Fruit fly (Drosophila melanogaster): Measurements from ENCODE around the gene ed.
A peak's percentile ranks its signal among the peaks of the same experiment; 100 is the strongest.

ed gene

DNA sequence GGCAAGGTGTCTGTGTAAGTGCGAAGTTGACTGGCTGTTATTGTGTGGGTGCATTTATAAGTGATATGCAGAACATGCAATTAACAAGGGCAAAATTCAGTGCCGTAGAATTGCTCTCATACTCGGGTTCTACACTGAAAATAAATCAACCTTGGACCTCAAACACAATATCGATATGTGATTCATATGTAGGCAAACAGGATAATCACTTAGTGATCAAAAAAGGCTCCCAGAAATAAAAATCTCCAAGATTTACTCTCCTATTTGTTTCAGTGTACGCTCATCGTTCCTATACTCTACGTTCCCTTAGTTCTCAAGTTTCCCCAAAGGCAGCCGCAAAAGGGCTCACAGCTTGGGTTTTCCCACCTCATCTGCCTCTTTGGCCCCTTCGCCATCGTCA, 40.4 kb downstream of the ed start (continued):
- TF ChIP-seq Hr38 (GFP tag; optimal IDR thresholded peaks at IDR 0.05) (no peak), CG6808 (GFP tag; optimal IDR thresholded peaks at IDR 0.05) (peak; percentile 63), vri (GFP tag; optimal IDR thresholded peaks at IDR 0.05) (no peak), spab (GFP tag; optimal IDR thresholded peaks at IDR 0.05) (peak; percentile 51), Gug (GFP tag; IDR thresholded peaks at IDR 0.05) (peak; percentile 51), Lpt (GFP tag; optimal IDR thresholded peaks at IDR 0.05) (peak; percentile 17), fd59A (GFP tag; optimal IDR thresholded peaks at IDR 0.05) (peak; percentile 59), CG11762 (GFP tag; optimal IDR thresholded peaks at IDR 0.05; ENCODE audit: insufficient read depth) (peak; percentile 42), dsx (GFP tag; optimal IDR thresholded peaks at IDR 0.05; ENCODE audit: poor library complexity, severe bottlenecking) (peak; percentile 33), Eip93F (GFP tag; optimal IDR thresholded peaks at IDR 0.05) (no peak), Sox14 (GFP tag; optimal IDR thresholded peaks at IDR 0.05) (peak; percentile 43), Sox102F (GFP tag; optimal IDR thresholded peaks at IDR 0.05) (peak; percentile 20), CG34406 (GFP tag; optimal IDR thresholded peaks at IDR 0.05) (peak; percentile 38), fkh (GFP tag; optimal IDR thresholded peaks at IDR 0.05) (no peak), CG31627 (GFP tag; optimal IDR thresholded peaks at IDR 0.05) (peak; percentile 52), svp (GFP tag) (peak; percentile 50)

DNA sequence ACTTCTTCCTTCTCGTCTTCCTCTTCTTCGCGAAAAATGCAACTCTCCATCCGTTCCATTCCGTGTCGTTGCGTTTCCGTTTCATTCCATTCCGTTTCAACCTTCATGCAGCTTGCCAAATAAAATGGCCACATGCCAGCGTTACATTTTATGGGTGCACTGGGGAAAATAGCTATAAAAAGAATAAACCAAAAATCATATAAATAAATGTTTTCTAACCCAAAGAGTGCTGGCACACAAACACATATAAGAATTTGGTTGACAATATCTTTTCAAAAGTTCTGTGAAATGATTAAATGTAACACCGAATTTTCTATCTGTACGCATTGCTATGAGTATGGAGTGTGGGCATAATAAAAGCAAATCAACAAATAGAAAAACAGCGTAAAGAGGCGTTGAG, 44.6 kb downstream of the ed start:
- TF ChIP-seq CG15336 (GFP tag; IDR thresholded peaks at IDR 0.05) (0 out of 2 replicates have a peak, but pooled peaks have one; percentile 19), Hr39 (GFP tag; optimal IDR thresholded peaks at IDR 0.05) (peak; percentile 7), CG6163 (GFP tag; IDR thresholded peaks at IDR 0.05) (0 out of 3 replicates have a peak, but pooled peaks have one; percentile 42), dac (GFP tag; optimal IDR thresholded peaks at IDR 0.05) (no peak), topi (GFP tag; optimal IDR thresholded peaks at IDR 0.05) (no peak), net (GFP tag; optimal IDR thresholded peaks at IDR 0.05) (no peak), CG32006 (GFP tag; optimal IDR thresholded peaks at IDR 0.05) (peak; percentile 21), pdm3 (GFP tag; optimal IDR thresholded peaks at IDR 0.05) (peak; percentile 15), svp (GFP tag) (peak; percentile 1)

DNA sequence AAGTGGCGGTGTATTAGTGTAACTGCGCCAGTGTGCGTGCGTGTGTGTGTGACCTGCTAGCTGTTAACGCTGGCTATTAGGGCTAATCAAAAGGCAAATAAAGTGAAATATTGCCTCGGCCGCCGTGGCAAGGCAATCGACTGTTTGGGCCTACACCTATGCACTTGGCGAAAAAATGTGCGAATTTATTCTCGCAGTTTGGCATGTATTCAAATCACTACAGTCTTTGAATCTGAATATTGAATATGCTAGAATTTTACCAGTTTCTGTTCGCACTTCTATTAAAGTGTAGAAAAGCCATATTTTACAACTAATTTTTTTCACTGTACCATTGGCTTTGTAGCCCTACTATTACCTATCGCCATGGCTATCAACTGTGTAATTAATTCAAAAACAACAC, 49.6 kb downstream of the ed start:
- peak; percentile 52; the same call in 1 of the 2 replicates for TF ChIP-seq Gug (GFP tag; IDR thresholded peaks at IDR 0.05)
- no peak for TF ChIP-seq CG8319 (GFP tag; optimal IDR thresholded peaks at IDR 0.05)
- peak; percentile 3 for TF ChIP-seq acj6 (GFP tag; optimal IDR thresholded peaks at IDR 0.05)
- TF ChIP-seq CG4318 (GFP tag; optimal IDR thresholded peaks at IDR 0.05): no peak
- TF ChIP-seq esn (GFP tag; optimal IDR thresholded peaks at IDR 0.05): peak; percentile 10
- TF ChIP-seq CG15336 (GFP tag; IDR thresholded peaks at IDR 0.05): peak; percentile 66
- TF ChIP-seq CG34406 (GFP tag; optimal IDR thresholded peaks at IDR 0.05): no peak
- TF ChIP-seq Ets96B (tag; optimal IDR thresholded peaks at IDR 0.05): no peak
- TF ChIP-seq Sox14 (GFP tag; optimal IDR thresholded peaks at IDR 0.05): peak; percentile 52
- no peak for TF ChIP-seq Sox15 (GFP tag; optimal IDR thresholded peaks at IDR 0.05)
- peak; percentile 22 for TF ChIP-seq lz (GFP tag; optimal IDR thresholded peaks at IDR 0.05)
- TF ChIP-seq CG3919 (GFP tag; optimal IDR thresholded peaks at IDR 0.05): no peak
- TF ChIP-seq Ets21C (GFP tag; optimal IDR thresholded peaks at IDR 0.05): no peak
- no peak for TF ChIP-seq vri (GFP tag; optimal IDR thresholded peaks at IDR 0.05)
- TF ChIP-seq CG6854 (GFP tag; optimal IDR thresholded peaks at IDR 0.05): no peak
- TF ChIP-seq Lpt (GFP tag; optimal IDR thresholded peaks at IDR 0.05): peak; percentile 13
- TF ChIP-seq dsx (GFP tag; optimal IDR thresholded peaks at IDR 0.05; ENCODE audit: poor library complexity, severe bottlenecking): no peak
- no peak for TF ChIP-seq CG11762 (GFP tag; optimal IDR thresholded peaks at IDR 0.05; ENCODE audit: insufficient read depth)
- TF ChIP-seq Eip75B (GFP tag; optimal IDR thresholded peaks at IDR 0.05): no peak
- peak; percentile 61 for TF ChIP-seq fkh (GFP tag; optimal IDR thresholded peaks at IDR 0.05)
- TF ChIP-seq salr (GFP tag; optimal IDR thresholded peaks at IDR 0.05): no peak
- no peak for TF ChIP-seq CG6808 (GFP tag; optimal IDR thresholded peaks at IDR 0.05)
- no peak for TF ChIP-seq ss (GFP tag; optimal IDR thresholded peaks at IDR 0.05)
- TF ChIP-seq CG6792 (GFP tag; optimal IDR thresholded peaks at IDR 0.05): no peak
- TF ChIP-seq eg (GFP tag; IDR thresholded peaks at IDR 0.05): peak; percentile 74
- no peak for TF ChIP-seq spab (GFP tag; optimal IDR thresholded peaks at IDR 0.05)
- no peak for TF ChIP-seq Blimp-1 (GFP tag; optimal IDR thresholded peaks at IDR 0.05)
- TF ChIP-seq CG31627 (GFP tag; optimal IDR thresholded peaks at IDR 0.05): no peak
- TF ChIP-seq CG3032 (tag; optimal IDR thresholded peaks at IDR 0.05): no peak
- TF ChIP-seq CG16779 (tag; optimal IDR thresholded peaks at IDR 0.05): no peak
- TF ChIP-seq dac (GFP tag; optimal IDR thresholded peaks at IDR 0.05): peak; percentile 40
- TF ChIP-seq Smox (GFP tag; optimal IDR thresholded peaks at IDR 0.05): no peak
- TF ChIP-seq CG10669 (GFP tag; optimal IDR thresholded peaks at IDR 0.05): no peak
- no peak for TF ChIP-seq net (GFP tag; optimal IDR thresholded peaks at IDR 0.05)
- no peak for TF ChIP-seq topi (GFP tag; optimal IDR thresholded peaks at IDR 0.05)
- peak; percentile 28 for TF ChIP-seq Hr4 (GFP tag; optimal IDR thresholded peaks at IDR 0.05)
- no peak for TF ChIP-seq CG8632 (GFP tag; optimal IDR thresholded peaks at IDR 0.05)

All from whole organism, prepupa.